Worm (Caenorhabditis elegans) whole organism, mixed stage, embryonic: ENCODE measurements around the gene srh-130.

Experiments used
- blmp-1 ChIP-seq: fragments of 150-350 bp; optimal IDR thresholded peaks from 2 replicates; lab custom pipeline; 2014; ENCODE audit warnings: missing biosample characterization, missing genetic modification characterization
- elt-3 ChIP-seq: fragments of 150-350 bp; optimal IDR thresholded peaks from 2 replicates; lab custom pipeline; 2014; ENCODE audit warnings: missing biosample characterization, missing genetic modification characterization
- mab-5 ChIP-seq: fragments of 150-350 bp; optimal IDR thresholded peaks from 2 replicates; lab custom pipeline; 2014; ENCODE audit warnings: missing biosample characterization, missing genetic modification characterization
- mls-2 ChIP-seq: sonication (generic microtip); optimal IDR thresholded peaks from 2 replicates; lab custom pipeline; 2016; ENCODE audit warnings: mild to moderate bottlenecking, missing genetic modification characterization, moderate library complexity, missing compliant biosample characterization
- nhr-237 ChIP-seq: fragments of 150-350 bp; optimal IDR thresholded peaks from 2 replicates; lab custom pipeline; 2014; ENCODE audit warnings: missing biosample characterization, missing genetic modification characterization
- nhr-28 ChIP-seq: fragments of 150-350 bp; optimal IDR thresholded peaks from 2 replicates; lab custom pipeline; 2014; ENCODE audit warnings: missing biosample characterization, missing genetic modification characterization
- pha-4 ChIP-seq: fragments of 150-350 bp; optimal IDR thresholded peaks from 2 replicates; lab custom pipeline; 2018; ENCODE audit warnings: missing biosample characterization, missing genetic modification reagents, missing genetic modification characterization
- sptf-1 ChIP-seq: sonication (generic microtip); optimal IDR thresholded peaks from 2 replicates; lab custom pipeline; 2017; ENCODE audit warnings: mild to moderate bottlenecking, missing genetic modification characterization, moderate library complexity, missing compliant biosample characterization
- unc-39 ChIP-seq: fragments of 150-350 bp; optimal IDR thresholded peaks from 2 replicates; lab custom pipeline; 2014; ENCODE audit warnings: missing biosample characterization, missing genetic modification characterization
- unc-62 ChIP-seq: fragments of 150-350 bp; optimal IDR thresholded peaks from 2 replicates; lab custom pipeline; 2014; ENCODE audit warnings: missing biosample characterization, missing genetic modification reagents, missing genetic modification characterization
- ztf-11 ChIP-seq: fragments of 150-350 bp; optimal IDR thresholded peaks from 2 replicates; lab custom pipeline; 2014; ENCODE audit warnings: missing biosample characterization, missing genetic modification characterization

ce11 chrV:5181612-5182011 lies 30.6 kb downstream of the srh-130 start, which contains the start of gene C03A7.2:
- TF ChIP-seq unc-39 (tag; lab: Kevin White, UChicago) = no peak
- TF ChIP-seq nhr-28 = no peak
- no peak for TF ChIP-seq mls-2 (tag; lab: Kevin White, UChicago)
- no peak for TF ChIP-seq ztf-11 (tag; lab: Kevin White, UChicago)
- TF ChIP-seq nhr-237 (tag; lab: Kevin White, UChicago) = no peak
- TF ChIP-seq mab-5 (tag; lab: Kevin White, UChicago) = no peak
- TF ChIP-seq pha-4 (tag; lab: Kevin White, UChicago) = no peak
- TF ChIP-seq elt-3 (tag; lab: Kevin White, UChicago) = no peak
- TF ChIP-seq blmp-1 (tag; lab: Kevin White, UChicago) = no peak
- TF ChIP-seq sptf-1 (tag; lab: Kevin White, UChicago) = no peak
- no peak for TF ChIP-seq unc-62 (GFP tag; lab: Kevin White, UChicago)
